Fruit fly (Drosophila melanogaster) whole organism, prepupa: ENCODE results near the gene CG6830.

Experiments used
- Blimp-1 ChIP-seq: fragments of 200-800 bp; sonication (Bioruptor generic); optimal IDR thresholded peaks from 3 replicates; lab custom pipeline; 2017; ENCODE audit warnings: missing biosample characterization, missing genetic modification characterization, mild to moderate bottlenecking, moderate library complexity, missing genetic modification reagents
- CG10631 ChIP-seq: fragments of 200-800 bp; sonication (Bioruptor generic); optimal IDR thresholded peaks from 2 replicates; lab custom pipeline; 2016; ENCODE audit warnings: missing biosample characterization, missing genetic modification characterization
- CG10669 ChIP-seq: fragments of 200-800 bp; sonication (Bioruptor generic); optimal IDR thresholded peaks from 3 replicates; lab custom pipeline; 2018; ENCODE audit warnings: missing biosample characterization, mild to moderate bottlenecking, missing genetic modification characterization, moderate library complexity
- CG11762 ChIP-seq: fragments of 200-800 bp; sonication (Bioruptor generic); optimal IDR thresholded peaks from 3 replicates; lab custom pipeline; 2016; ENCODE audit warnings: missing biosample characterization, missing genetic modification characterization; ENCODE audit not compliant: insufficient read depth
- CG11902 ChIP-seq: fragments of 200-800 bp; sonication (Bioruptor generic); optimal IDR thresholded peaks from 3 replicates; lab custom pipeline; 2016; ENCODE audit warnings: missing biosample characterization, missing genetic modification characterization
- CG15336 ChIP-seq: fragments of 200-800 bp; sonication (Bioruptor generic); IDR thresholded peaks from 2 replicates; pipeline ENCODE4 v1.3.6; 2022; ENCODE audit warnings: missing biosample characterization, missing genetic modification characterization
- CG3032 ChIP-seq: fragments of 200-800 bp; optimal IDR thresholded peaks from 2 replicates; lab custom pipeline; 2019; ENCODE audit warnings: missing biosample characterization, mild to moderate bottlenecking, missing genetic modification characterization, moderate library complexity
- CG32006 ChIP-seq: fragments of 200-800 bp; sonication (Bioruptor generic); optimal IDR thresholded peaks from 3 replicates; lab custom pipeline; 2017; ENCODE audit warnings: missing biosample characterization, mild to moderate bottlenecking, missing genetic modification characterization
- CG34406 ChIP-seq: fragments of 200-800 bp; sonication (Bioruptor generic); optimal IDR thresholded peaks from 3 replicates; lab custom pipeline; 2016; ENCODE audit warnings: missing biosample characterization, missing genetic modification characterization
- CG3919 ChIP-seq: fragments of 200-800 bp; sonication (Bioruptor generic); optimal IDR thresholded peaks from 3 replicates; lab custom pipeline; 2016; ENCODE audit warnings: missing biosample characterization, missing genetic modification characterization
- CG4318 ChIP-seq: fragments of 200-800 bp; sonication (Bioruptor generic); optimal IDR thresholded peaks from 3 replicates; lab custom pipeline; 2017; ENCODE audit warnings: missing biosample characterization, mild to moderate bottlenecking, missing genetic modification characterization
- CG6276 ChIP-seq: fragments of 200-800 bp; sonication (Bioruptor generic); optimal IDR thresholded peaks from 2 replicates; lab custom pipeline; 2017; ENCODE audit warnings: missing biosample characterization, mild to moderate bottlenecking, missing genetic modification characterization
- CG7368 ChIP-seq: fragments of 200-800 bp; sonication (Bioruptor generic); optimal IDR thresholded peaks from 3 replicates; lab custom pipeline; 2016; ENCODE audit warnings: missing biosample characterization, missing genetic modification characterization
- CG8632 ChIP-seq: fragments of 200-800 bp; sonication (Bioruptor generic); optimal IDR thresholded peaks from 3 replicates; lab custom pipeline; 2016; ENCODE audit warnings: missing biosample characterization, missing genetic modification characterization
- Eip75B ChIP-seq: fragments of 200-800 bp; sonication (Bioruptor generic); optimal IDR thresholded peaks from 3 replicates; lab custom pipeline; 2016; ENCODE audit warnings: missing biosample characterization, missing genetic modification characterization
- Eip78C ChIP-seq: fragments of 200-800 bp; sonication (Bioruptor generic); peaks from one replicate; lab custom pipeline; 2016; ENCODE audit warnings: missing biosample characterization, missing genetic modification characterization
- Eip93F ChIP-seq: fragments of 200-800 bp; sonication (Bioruptor generic); optimal IDR thresholded peaks from 2 replicates; lab custom pipeline; 2016; ENCODE audit warnings: missing biosample characterization, mild to moderate bottlenecking, missing genetic modification characterization
- Ets96B ChIP-seq: fragments of 200-800 bp; optimal IDR thresholded peaks from 2 replicates; lab custom pipeline; 2019; ENCODE audit warnings: missing biosample characterization, mild to moderate bottlenecking, missing genetic modification characterization, moderate library complexity
- Hr38 ChIP-seq: sonication (Bioruptor generic); optimal IDR thresholded peaks from 2 replicates; lab custom pipeline; 2016; ENCODE audit warnings: missing biosample characterization, missing genetic modification characterization
- Hr39 ChIP-seq: fragments of 200-800 bp; sonication (Bioruptor generic); optimal IDR thresholded peaks from 2 replicates; lab custom pipeline; 2016; ENCODE audit warnings: missing biosample characterization, missing genetic modification characterization
- Hr4 ChIP-seq: fragments of 200-800 bp; sonication (Bioruptor generic); optimal IDR thresholded peaks from 3 replicates; lab custom pipeline; 2016; ENCODE audit warnings: missing biosample characterization, missing genetic modification characterization
- OdsH ChIP-seq: fragments of 200-800 bp; sonication (Bioruptor generic); optimal IDR thresholded peaks from 3 replicates; lab custom pipeline; 2016; ENCODE audit warnings: missing biosample characterization, missing genetic modification characterization
- Sox102F ChIP-seq: fragments of 200-800 bp; sonication (Bioruptor generic); optimal IDR thresholded peaks from 2 replicates; lab custom pipeline; 2016; ENCODE audit warnings: missing biosample characterization, mild to moderate bottlenecking, missing genetic modification characterization
- Sox14 ChIP-seq: fragments of 200-800 bp; sonication (Bioruptor generic); optimal IDR thresholded peaks from 3 replicates; lab custom pipeline; 2016; ENCODE audit warnings: missing biosample characterization, missing genetic modification characterization
- acj6 ChIP-seq: fragments of 200-800 bp; sonication (Bioruptor generic); optimal IDR thresholded peaks from 3 replicates; lab custom pipeline; 2016; ENCODE audit warnings: missing biosample characterization, missing genetic modification characterization
- cyc ChIP-seq: fragments of 200-800 bp; sonication (Bioruptor generic); optimal IDR thresholded peaks from 3 replicates; lab custom pipeline; 2016; ENCODE audit warnings: missing biosample characterization, missing genetic modification characterization
- dac ChIP-seq: fragments of 200-800 bp; sonication (Bioruptor generic); optimal IDR thresholded peaks from 2 replicates; lab custom pipeline; 2017; ENCODE audit warnings: missing biosample characterization, mild to moderate bottlenecking, missing genetic modification characterization
- dsx ChIP-seq: fragments of 200-800 bp; optimal IDR thresholded peaks from 3 replicates; lab custom pipeline; 2019; ENCODE audit warnings: missing biosample characterization, mild to moderate bottlenecking, missing genetic modification characterization, moderate library complexity; ENCODE audit not compliant: poor library complexity, severe bottlenecking
- eg ChIP-seq: fragments of 200-800 bp; sonication (Bioruptor generic); IDR thresholded peaks from 3 replicates; pipeline ENCODE4 v1.3.6; 2022; ENCODE audit warnings: missing biosample characterization, missing genetic modification characterization
- esn ChIP-seq: fragments of 200-800 bp; sonication (Bioruptor generic); optimal IDR thresholded peaks from 2 replicates; lab custom pipeline; 2016; ENCODE audit warnings: missing biosample characterization, mild to moderate bottlenecking, missing genetic modification characterization, moderate library complexity
- fd85E ChIP-seq: fragments of 200-800 bp; sonication (Bioruptor generic); optimal IDR thresholded peaks from 3 replicates; lab custom pipeline; 2016; ENCODE audit warnings: missing biosample characterization, missing genetic modification characterization
- fkh ChIP-seq: fragments of 200-800 bp; sonication (Bioruptor generic); optimal IDR thresholded peaks from 3 replicates; lab custom pipeline; 2017; ENCODE audit warnings: missing biosample characterization, mild to moderate bottlenecking, missing genetic modification characterization, moderate library complexity
- lz ChIP-seq: fragments of 200-800 bp; sonication (Bioruptor generic); optimal IDR thresholded peaks from 3 replicates; lab custom pipeline; 2016; ENCODE audit warnings: missing biosample characterization, missing genetic modification characterization
- pdm3 ChIP-seq: fragments of 200-800 bp; sonication (Bioruptor generic); optimal IDR thresholded peaks from 3 replicates; lab custom pipeline; 2016; ENCODE audit warnings: missing biosample characterization, missing genetic modification characterization
- spab ChIP-seq: fragments of 200-800 bp; sonication (Bioruptor generic); optimal IDR thresholded peaks from 2 replicates; lab custom pipeline; 2017; ENCODE audit warnings: missing biosample characterization, mild to moderate bottlenecking, missing genetic modification characterization, missing genetic modification reagents
- ss ChIP-seq, 2 experiments: fragments of 200-800 bp; sonication (Bioruptor generic); optimal IDR thresholded peaks; 2 replicates in 1 of 2; 3 replicates in 1 of 2; lab custom pipeline; 2017 to 2018; ENCODE audit warnings: mild to moderate bottlenecking in 2 of 2, missing biosample characterization in 2 of 2, missing genetic modification characterization in 2 of 2, moderate library complexity in 1 of 2
- svp ChIP-seq: fragments of 200-800 bp; sonication (Bioruptor generic); peaks from one replicate; lab custom pipeline; 2016; ENCODE audit warnings: missing biosample characterization, missing genetic modification characterization
- vri ChIP-seq: fragments of 200-800 bp; sonication (Bioruptor generic); optimal IDR thresholded peaks from 3 replicates; lab custom pipeline; 2016; ENCODE audit warnings: missing biosample characterization, mild to moderate bottlenecking, missing genetic modification characterization

CG6830 gene

DNA sequence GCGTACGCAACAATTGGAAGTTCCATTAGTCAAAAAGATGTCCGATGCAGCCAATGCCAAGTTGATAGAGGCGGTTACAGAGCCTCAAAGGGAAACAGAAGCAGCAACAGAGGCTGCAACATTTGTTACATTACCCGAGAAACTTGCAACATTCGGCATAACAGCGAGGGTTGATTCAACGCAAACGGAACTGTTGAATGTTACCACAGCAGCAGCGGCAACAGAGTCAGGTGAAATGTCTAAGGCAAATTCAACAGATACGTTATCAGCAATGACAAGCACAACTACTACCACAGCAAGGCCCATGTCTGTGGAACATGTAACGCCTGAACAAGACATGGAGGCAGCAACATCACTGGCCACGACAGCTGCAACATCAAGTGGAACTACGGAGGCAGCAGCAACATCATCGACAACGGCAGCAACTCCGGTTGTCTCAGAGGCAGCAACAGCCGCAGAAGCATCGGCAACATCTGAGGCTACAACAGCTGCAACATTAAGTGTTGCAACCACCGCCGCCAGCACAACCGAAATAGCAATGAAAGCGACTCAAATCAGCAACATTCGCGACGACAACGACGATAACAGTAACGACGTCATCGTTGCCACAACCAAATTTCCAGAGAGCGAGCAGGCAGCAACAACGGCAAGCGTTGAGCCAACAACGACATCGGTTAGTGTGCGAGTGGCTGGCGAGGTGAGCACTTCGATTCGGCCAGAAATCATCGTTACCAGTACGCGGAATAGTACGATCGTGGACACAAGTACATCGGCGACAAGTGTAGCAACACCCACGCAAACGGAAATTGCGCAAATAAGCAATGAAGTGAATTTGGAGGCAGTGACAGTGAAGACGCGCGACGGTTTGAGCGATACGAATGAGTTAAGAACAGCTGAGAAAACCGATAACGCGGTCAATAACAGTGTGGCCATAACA is 14.9 kb downstream of the CG6830 start (continued):
- TF ChIP-seq Sox102F (GFP tag; lab: Kevin White, UChicago) (no peak), Ets96B (no peak), dac (GFP tag; lab: Kevin White, UChicago) (no peak)

DNA sequence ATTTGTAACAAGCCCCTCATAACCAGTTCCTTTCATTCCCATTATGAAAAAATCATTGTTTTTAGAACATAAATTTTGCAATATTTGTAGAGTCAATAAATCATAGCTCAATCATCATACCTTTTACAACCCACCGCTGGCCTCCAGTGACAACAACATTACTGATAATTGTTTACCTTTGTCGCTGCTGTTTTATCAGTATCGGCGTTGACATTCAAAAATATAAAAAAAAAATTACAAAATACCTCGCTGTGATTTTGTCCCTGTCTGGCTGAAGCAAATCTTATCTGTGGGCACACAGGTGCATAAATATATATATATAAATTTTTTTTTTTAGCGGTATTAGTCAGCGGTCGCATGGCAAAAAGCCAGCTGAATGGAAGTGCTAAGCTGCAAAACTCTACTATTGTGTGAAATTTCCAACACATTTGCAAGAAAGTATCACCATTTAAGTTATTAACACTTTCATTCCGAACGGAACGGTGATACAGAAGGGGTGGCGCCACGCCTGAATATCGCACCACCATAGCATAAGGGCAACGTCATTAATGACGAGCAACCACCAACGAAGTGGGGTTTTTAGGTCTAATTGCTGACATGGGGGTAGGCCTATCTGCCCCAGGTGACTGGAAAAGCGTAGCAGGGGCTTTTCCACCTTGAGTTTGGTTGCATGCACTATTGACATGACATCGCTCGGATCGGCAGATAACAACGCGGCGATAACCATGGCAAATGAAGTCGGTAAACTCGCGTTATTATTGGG is 18.0 kb downstream of the CG6830 start:
- peak; percentile 91 for TF ChIP-seq svp
- peak; percentile 7 for TF ChIP-seq Eip78C
- peak; percentile 65 for TF ChIP-seq Eip93F
- no peak for TF ChIP-seq Eip75B (GFP tag; lab: Kevin White, UChicago)
- peak; percentile 51 for TF ChIP-seq vri
- peak; percentile 65 for TF ChIP-seq fkh (GFP tag; lab: Kevin White, UChicago)
- TF ChIP-seq spab (GFP tag; lab: Kevin White, UChicago): no peak
- no peak for TF ChIP-seq CG7368

DNA sequence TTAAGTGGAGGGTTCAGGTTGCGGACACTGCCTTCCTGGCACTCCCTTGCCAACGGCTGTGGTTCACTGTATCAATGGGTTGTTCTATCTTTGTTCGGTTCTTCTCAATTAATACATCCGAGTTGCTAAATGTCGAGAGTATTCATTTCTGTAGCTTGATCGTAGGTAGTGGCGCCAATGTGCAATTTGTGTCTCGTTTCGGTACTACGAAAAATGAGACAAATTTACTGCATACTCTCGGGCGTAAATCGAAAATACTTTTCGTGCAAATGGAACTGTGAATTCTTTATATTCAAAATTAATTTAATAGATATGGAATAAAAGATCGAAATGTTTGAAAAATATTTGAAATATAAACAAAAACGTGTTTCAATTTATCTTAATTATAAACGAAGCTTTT is 18.6 kb downstream of the CG6830 start:
- no peak for TF ChIP-seq Sox14 (GFP tag; lab: Kevin White, UChicago)
- peak; percentile 58 for TF ChIP-seq Eip78C
- no peak for TF ChIP-seq CG10631 (GFP tag; lab: Kevin White, UChicago)
- peak; percentile 1 for TF ChIP-seq pdm3 (GFP tag; lab: Kevin White, UChicago)
- peak; percentile 34 for TF ChIP-seq esn (GFP tag; lab: Kevin White, UChicago)
- peak; percentile 13 for TF ChIP-seq cyc (GFP tag; lab: Kevin White, UChicago)
- TF ChIP-seq, all 60 proteins: peak for 4

DNA sequence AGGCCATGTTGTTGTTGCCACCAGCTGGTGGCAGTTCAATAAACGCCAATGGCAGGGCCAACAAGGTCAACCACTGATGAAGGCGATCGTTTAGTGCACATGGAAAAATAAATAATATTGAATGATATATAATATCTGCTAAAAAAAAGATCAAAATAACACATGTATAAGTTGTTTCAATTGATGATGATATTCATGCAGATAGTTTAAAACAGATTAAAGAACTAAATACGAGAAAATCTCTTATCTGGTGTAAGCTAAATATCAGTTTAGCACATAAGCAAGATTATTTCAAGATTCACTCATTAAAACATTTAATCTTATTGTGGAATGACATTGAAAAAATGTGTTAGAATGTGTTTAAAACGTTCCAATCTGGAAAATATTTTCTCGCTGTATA is 20.7 kb downstream of the CG6830 start:
- TF ChIP-seq OdsH (peak; percentile 15), CG4318 (no peak), acj6 (GFP tag; lab: Kevin White, UChicago) (no peak), CG10669 (GFP tag; lab: Kevin White, UChicago) (peak; percentile 15), CG34406 (GFP tag; lab: Kevin White, UChicago) (peak; percentile 3), CG3032 (tag; lab: Kevin White, UChicago) (peak; percentile 26), CG3919 (GFP tag; lab: Kevin White, UChicago) (peak; percentile 33), ss (GFP tag; optimal IDR thresholded peaks at IDR 0.05; lab: Kevin White, UChicago) (peak in 1 of 2 experiments; percentile 37), Eip78C (peak; percentile 69), CG15336 (GFP tag; lab: Robert Waterston, UW) (0 out of 2 replicates have a peak, but pooled peaks have one; percentile 17), spab (GFP tag; lab: Kevin White, UChicago) (peak; percentile 10), pdm3 (GFP tag; lab: Kevin White, UChicago) (peak; percentile 29), lz (GFP tag; lab: Kevin White, UChicago) (no peak), CG11902 (GFP tag; lab: Kevin White, UChicago) (no peak), CG11762 (GFP tag; lab: Kevin White, UChicago) (no peak)
- TF ChIP-seq, all 60 proteins: peak for 10

DNA sequence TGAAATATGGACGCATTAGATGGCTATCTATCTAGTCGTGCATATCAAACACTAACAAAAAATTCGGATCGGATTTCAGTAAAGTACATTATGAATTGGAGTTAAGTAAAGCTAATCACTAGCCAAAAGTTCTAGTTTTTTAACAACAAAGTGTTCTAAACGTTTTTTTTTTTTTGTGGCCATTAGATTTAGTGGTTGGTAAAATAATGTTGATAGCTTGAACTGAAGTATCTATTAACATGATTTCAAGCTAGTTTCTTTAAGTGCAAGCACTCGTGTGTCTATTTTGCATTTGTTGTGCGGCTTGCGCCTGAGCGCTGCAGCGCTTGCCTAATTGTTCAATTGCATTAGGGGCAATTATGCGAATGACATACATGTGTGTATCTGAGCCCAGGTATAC is 21.5 kb downstream of the CG6830 start:
- TF ChIP-seq Hr38 (GFP tag; lab: Kevin White, UChicago) (no peak), Blimp-1 (GFP tag; lab: Kevin White, UChicago) (no peak), eg (peak; percentile 50; the same call in 2 of the 3 replicates), fd85E (GFP tag; lab: Kevin White, UChicago) (no peak), dsx (no peak), Hr39 (GFP tag; lab: Kevin White, UChicago) (no peak), CG8632 (GFP tag; lab: Kevin White, UChicago) (no peak), CG32006 (peak; percentile 33), CG3919 (GFP tag; lab: Kevin White, UChicago) (no peak), CG34406 (GFP tag; lab: Kevin White, UChicago) (no peak), CG6276 (GFP tag; lab: Kevin White, UChicago) (peak; percentile 20), CG15336 (GFP tag; lab: Robert Waterston, UW) (peak; percentile 64), Hr4 (GFP tag; lab: Kevin White, UChicago) (peak; percentile 18), Eip93F (no peak), Ets96B (no peak)
